Worm (Caenorhabditis elegans) whole organism, L1 larva: ENCODE results near the gene srg-5.

Experiments used
- C04F5.9 ChIP-seq: sonication (generic microtip); optimal IDR thresholded peaks from 2 replicates; lab custom pipeline; 2016; ENCODE audit warnings: missing genetic modification characterization, missing compliant biosample characterization
- C16A3.4 ChIP-seq: fragments of 150-350 bp; optimal IDR thresholded peaks from 2 replicates; lab custom pipeline; 2014; ENCODE audit warnings: missing biosample characterization, missing genetic modification characterization
- F16B12.6 ChIP-seq: fragments of 150-350 bp; optimal IDR thresholded peaks from 2 replicates; lab custom pipeline; 2014; ENCODE audit warnings: missing biosample characterization, missing genetic modification characterization
- blmp-1 ChIP-seq: fragments of 150-350 bp; optimal IDR thresholded peaks from 2 replicates; lab custom pipeline; 2014; ENCODE audit warnings: missing biosample characterization, missing genetic modification characterization
- ceh-63 ChIP-seq: fragments of 200-800 bp; sonication (Bioruptor generic); optimal IDR thresholded peaks from 2 replicates; lab custom pipeline; 2018; ENCODE audit warnings: mild to moderate bottlenecking, missing genetic modification characterization, missing compliant biosample characterization
- ceh-8 ChIP-seq: fragments of 200-800 bp; sonication (Bioruptor generic); optimal IDR thresholded peaks from 2 replicates; lab custom pipeline; 2018; ENCODE audit warnings: mild to moderate bottlenecking, missing genetic modification characterization, moderate library complexity, missing compliant biosample characterization
- ceh-88 ChIP-seq: fragments of 200-800 bp; sonication (Bioruptor generic); IDR thresholded peaks from 2 replicates; pipeline ENCODE4 v1.3.6; 2022; ENCODE audit warnings: missing genetic modification characterization, missing compliant biosample characterization
- dpl-1 ChIP-seq, 3 experiments: fragments of 150-350 bp in 2 of 3; sonication (generic microtip) in 1 of 3; optimal IDR thresholded peaks; 2 replicates each; lab custom pipeline; 2014 to 2017; ENCODE audit warnings: missing biosample characterization in 3 of 3, missing genetic modification characterization in 3 of 3, missing genetic modification reagents in 3 of 3
- dsc-1 ChIP-seq: sonication (generic microtip); optimal IDR thresholded peaks from 2 replicates; lab custom pipeline; 2016; ENCODE audit warnings: mild to moderate bottlenecking, missing genetic modification characterization, missing compliant biosample characterization
- efl-1 ChIP-seq, 4 experiments: fragments of 150-350 bp; optimal IDR thresholded peaks in 3 of 4; peaks in 1 of 4; 1 replicate in 1 of 4; 2 replicates in 3 of 4; lab custom pipeline; 2014; ENCODE audit warnings: missing biosample characterization in 2 of 4, missing genetic modification characterization in 2 of 4, missing genetic modification reagents in 2 of 4
- egl-13 ChIP-seq: sonication (generic microtip); optimal IDR thresholded peaks from 2 replicates; lab custom pipeline; 2016; ENCODE audit warnings: missing genotype, missing genetic modification reagents, missing genetic modification characterization, missing compliant biosample characterization
- elt-2 ChIP-seq: sonication (generic microtip); optimal IDR thresholded peaks from 2 replicates; lab custom pipeline; 2016; ENCODE audit warnings: missing genetic modification characterization, mild to moderate bottlenecking, inconsistent platforms, missing compliant biosample characterization, missing genetic modification reagents
- elt-3 ChIP-seq, 6 experiments: fragments of 150-350 bp in 1 of 6; sonication (generic microtip); optimal IDR thresholded peaks; 2 replicates each; lab custom pipeline; 2017 to 2018; ENCODE audit warnings: missing biosample characterization in 6 of 6, missing genetic modification characterization in 6 of 6, inconsistent platforms in 1 of 6
- fkh-10 ChIP-seq: sonication (generic microtip); optimal IDR thresholded peaks from 2 replicates; lab custom pipeline; 2017; ENCODE audit warnings: missing biosample characterization, missing genetic modification reagents, missing genetic modification characterization
- grh-1 ChIP-seq: fragments of 200-800 bp; sonication (Bioruptor generic); IDR thresholded peaks from 2 replicates; pipeline ENCODE4 v1.3.6; 2022; ENCODE audit warnings: missing genetic modification reagents, missing genetic modification characterization, missing compliant biosample characterization
- hlh-4 ChIP-seq: sonication (generic microtip); optimal IDR thresholded peaks from 2 replicates; lab custom pipeline; 2016; ENCODE audit warnings: mild to moderate bottlenecking, missing genetic modification characterization, missing compliant biosample characterization
- irx-1 ChIP-seq: sonication (generic microtip); optimal IDR thresholded peaks from 2 replicates; lab custom pipeline; 2016; ENCODE audit warnings: missing genetic modification characterization, missing compliant biosample characterization
- lin-13 ChIP-seq: fragments of 150-350 bp; optimal IDR thresholded peaks from 2 replicates; lab custom pipeline; 2014; ENCODE audit warnings: missing biosample characterization, missing genetic modification reagents, missing genetic modification characterization
- lin-14 ChIP-seq: fragments of 200-800 bp; sonication (Bioruptor generic); optimal IDR thresholded peaks from 2 replicates; lab custom pipeline; 2018; ENCODE audit warnings: mild to moderate bottlenecking, missing genetic modification characterization, moderate library complexity, missing compliant biosample characterization
- lin-35 ChIP-seq, 2 experiments: fragments of 150-350 bp; optimal IDR thresholded peaks; 2 replicates each; lab custom pipeline; 2014; ENCODE audit warnings: missing biosample characterization in 2 of 2, missing genetic modification characterization in 2 of 2, missing genetic modification reagents in 2 of 2
- lin-39 ChIP-seq: fragments of 150-350 bp; optimal IDR thresholded peaks from 2 replicates; lab custom pipeline; 2014; ENCODE audit warnings: missing biosample characterization, missing genetic modification reagents, missing genetic modification characterization
- lir-3 ChIP-seq: sonication (generic microtip); optimal IDR thresholded peaks from 2 replicates; lab custom pipeline; 2016; ENCODE audit warnings: mild to moderate bottlenecking, missing genetic modification characterization, moderate library complexity, missing compliant biosample characterization; ENCODE audit not compliant: poor library complexity
- lsy-2 ChIP-seq, 2 experiments: fragments of 150-350 bp; optimal IDR thresholded peaks; 2 replicates each; lab custom pipeline; 2014; ENCODE audit warnings: missing biosample characterization in 2 of 2, missing genetic modification characterization in 2 of 2
- mab-9 ChIP-seq: fragments of 200-800 bp; sonication (Bioruptor generic); IDR thresholded peaks from 2 replicates; pipeline ENCODE4 v1.3.6; 2022; ENCODE audit warnings: missing genetic modification reagents, missing genetic modification characterization, missing compliant biosample characterization
- mdl-1 ChIP-seq, 2 experiments: fragments of 150-350 bp; optimal IDR thresholded peaks; 2 replicates each; lab custom pipeline; 2014 to 2017; ENCODE audit warnings: missing biosample characterization in 2 of 2, missing genetic modification characterization in 2 of 2, inconsistent platforms in 1 of 2
- nhr-11 ChIP-seq: fragments of 150-350 bp; optimal IDR thresholded peaks from 2 replicates; lab custom pipeline; 2014; ENCODE audit warnings: missing biosample characterization, missing genetic modification characterization
- nhr-19 ChIP-seq: fragments of 200-800 bp; sonication (Bioruptor generic); conservative IDR thresholded peaks from 2 replicates; pipeline ENCODE4 v1.3.6; 2022; ENCODE audit warnings: missing genetic modification characterization, missing compliant biosample characterization
- nhr-20 ChIP-seq: sonication (generic microtip); optimal IDR thresholded peaks from 2 replicates; lab custom pipeline; 2016; ENCODE audit warnings: mild to moderate bottlenecking, missing genetic modification characterization, missing compliant biosample characterization
- nhr-28 ChIP-seq: fragments of 150-350 bp; optimal IDR thresholded peaks from 2 replicates; lab custom pipeline; 2014; ENCODE audit warnings: missing biosample characterization, missing genetic modification characterization
- nhr-71 ChIP-seq: sonication (generic microtip); optimal IDR thresholded peaks from 2 replicates; lab custom pipeline; 2016; ENCODE audit warnings: mild to moderate bottlenecking, missing genetic modification characterization, moderate library complexity, missing compliant biosample characterization
- nhr-77 ChIP-seq: fragments of 150-350 bp; optimal IDR thresholded peaks from 2 replicates; lab custom pipeline; 2014; ENCODE audit warnings: missing biosample characterization, missing genetic modification characterization
- nhr-84 ChIP-seq: sonication (generic microtip); optimal IDR thresholded peaks from 2 replicates; lab custom pipeline; 2017; ENCODE audit warnings: missing biosample characterization, missing genetic modification characterization
- pag-3 ChIP-seq: sonication (generic microtip); optimal IDR thresholded peaks from 2 replicates; lab custom pipeline; 2017; ENCODE audit warnings: missing genetic modification characterization, mild to moderate bottlenecking, missing compliant biosample characterization, antibody characterized with exemption, borderline replicate concordance; ENCODE audit not compliant: insufficient read depth
- pax-3 ChIP-seq: fragments of 200-800 bp; sonication (Bioruptor generic); optimal IDR thresholded peaks from 2 replicates; lab custom pipeline; 2018; ENCODE audit warnings: mild to moderate bottlenecking, missing genetic modification characterization, moderate library complexity, missing compliant biosample characterization
- rnt-1 ChIP-seq: sonication (generic microtip); optimal IDR thresholded peaks from 2 replicates; lab custom pipeline; 2016; ENCODE audit warnings: mild to moderate bottlenecking, missing genetic modification characterization, moderate library complexity, missing compliant biosample characterization
- sptf-1 ChIP-seq: fragments of 150-350 bp; optimal IDR thresholded peaks from 2 replicates; lab custom pipeline; 2014; ENCODE audit warnings: missing biosample characterization, missing genetic modification characterization
- sup-37 ChIP-seq: fragments of 200-800 bp; sonication (Bioruptor generic); optimal IDR thresholded peaks from 2 replicates; lab custom pipeline; 2018; ENCODE audit warnings: mild to moderate bottlenecking, missing genetic modification characterization, missing compliant biosample characterization
- tlp-1 ChIP-seq: fragments of 150-350 bp; optimal IDR thresholded peaks from 2 replicates; lab custom pipeline; 2014; ENCODE audit warnings: missing biosample characterization, missing genetic modification characterization
- unc-130 ChIP-seq: fragments of 150-350 bp; optimal IDR thresholded peaks from 2 replicates; lab custom pipeline; 2017; ENCODE audit warnings: missing biosample characterization, missing genetic modification characterization, inconsistent platforms
- unc-30 ChIP-seq: sonication (generic microtip); optimal IDR thresholded peaks from 2 replicates; lab custom pipeline; 2017; ENCODE audit warnings: missing biosample characterization, missing genetic modification characterization
- unc-62 ChIP-seq: fragments of 150-350 bp; optimal IDR thresholded peaks from 2 replicates; lab custom pipeline; 2014; ENCODE audit warnings: missing biosample characterization, missing genetic modification reagents, missing genetic modification characterization
- unc-98 ChIP-seq: fragments of 200-800 bp; sonication (Bioruptor generic); IDR thresholded peaks from 2 replicates; pipeline ENCODE4 v1.3.6; 2022; ENCODE audit warnings: missing genetic modification characterization, missing compliant biosample characterization
- vab-15 ChIP-seq: sonication (generic microtip); optimal IDR thresholded peaks from 2 replicates; lab custom pipeline; 2017; ENCODE audit warnings: missing genotype, mild to moderate bottlenecking, missing genetic modification characterization, missing compliant biosample characterization
- xbp-1 ChIP-seq: sonication (generic microtip); optimal IDR thresholded peaks from 2 replicates; lab custom pipeline; 2016; ENCODE audit warnings: missing genetic modification characterization, missing compliant biosample characterization
- zip-4 ChIP-seq: fragments of 200-800 bp; sonication (Bioruptor generic); optimal IDR thresholded peaks from 2 replicates; lab custom pipeline; 2018; ENCODE audit warnings: mild to moderate bottlenecking, missing genetic modification characterization, moderate library complexity, missing compliant biosample characterization
- ztf-11 ChIP-seq, 2 experiments: sonication (generic microtip); optimal IDR thresholded peaks; 2 replicates each; lab custom pipeline; 2016 to 2017; ENCODE audit warnings: missing genetic modification characterization in 2 of 2, missing biosample characterization in 1 of 2, missing compliant biosample characterization in 1 of 2

Gene srg-5

DNA sequence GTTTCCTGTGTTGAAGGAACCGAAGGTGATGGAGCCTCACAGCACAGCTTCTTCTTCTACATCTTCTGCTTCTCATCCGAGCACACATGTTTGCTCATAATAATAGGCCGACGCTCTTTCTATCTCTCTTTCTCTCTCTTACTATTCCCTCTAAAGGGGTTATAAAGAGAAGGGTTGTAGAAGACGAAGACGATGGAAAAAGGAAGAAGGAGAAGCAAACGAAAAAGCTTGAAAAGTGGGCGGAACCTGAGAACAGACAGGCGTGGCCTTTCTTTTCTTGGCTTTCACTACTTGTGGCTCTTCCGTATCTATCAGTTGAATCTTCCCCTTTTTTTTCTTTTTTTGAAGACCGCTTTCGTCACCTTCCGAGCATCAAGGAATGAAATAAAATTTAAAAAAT, 43.5 kb upstream of the srg-5 start:
- TF ChIP-seq lin-14 (GFP tag; lab: Kevin White, UChicago) (peak; percentile 66), irx-1 (tag; lab: Kevin White, UChicago) (no peak), fkh-10 (GFP tag; lab: Kevin White, UChicago) (peak; percentile 67), unc-98 (GFP tag; lab: Robert Waterston, UW) (no peak), lsy-2 (tag; optimal IDR thresholded peaks at IDR 0.05; lab: Kevin White, UChicago) (peak in 1 of 2 experiments; percentile 27), sptf-1 (tag; lab: Kevin White, UChicago) (no peak), nhr-20 (tag; lab: Kevin White, UChicago) (no peak), hlh-4 (tag; lab: Kevin White, UChicago) (no peak), blmp-1 (tag; lab: Kevin White, UChicago) (no peak), nhr-71 (tag; lab: Kevin White, UChicago) (peak; percentile 9), nhr-19 (GFP tag; lab: Robert Waterston, UW) (no peak), xbp-1 (tag; lab: Kevin White, UChicago) (no peak), ceh-88 (no peak), unc-30 (tag; lab: Kevin White, UChicago) (no peak), egl-13 (no peak), tlp-1 (tag; lab: Kevin White, UChicago) (no peak)
- TF ChIP-seq, all 84 proteins: peak for 4

DNA sequence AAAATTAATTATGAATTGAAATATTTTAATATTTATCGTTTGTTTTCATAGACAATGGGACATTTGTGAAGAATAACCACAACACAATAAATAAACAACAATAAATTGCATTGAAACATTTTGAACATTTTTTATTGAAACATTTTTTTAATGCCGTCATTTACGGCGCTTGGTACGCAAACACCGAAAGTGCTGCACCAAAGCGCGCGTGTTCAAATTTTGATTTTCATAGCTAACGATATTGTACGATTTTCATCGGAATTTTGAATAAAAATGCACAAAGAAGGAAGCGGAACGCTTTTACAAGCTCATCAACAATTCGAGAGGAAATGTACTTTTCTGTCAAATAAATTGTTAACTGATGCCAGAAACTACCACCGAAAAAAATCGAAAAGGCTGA, 39.4 kb upstream of the srg-5 start:
- TF ChIP-seq ceh-88 (peak; percentile 27; the same call in 1 of the 2 replicates), sup-37 (GFP tag; lab: Kevin White, UChicago) (no peak), efl-1 (optimal IDR thresholded peaks at IDR 0.05; lab: Kevin White, UChicago) (peak; percentile 59), efl-1 (GFP tag; optimal IDR thresholded peaks at IDR 0.05 in 1 of 2; lab: Kevin White, UChicago) (peak; percentile 79 to 95), ztf-11 (tag; optimal IDR thresholded peaks at IDR 0.05; lab: Kevin White, UChicago) (no peak), mab-9 (GFP tag; lab: Robert Waterston, UW) (no peak), blmp-1 (tag; lab: Kevin White, UChicago) (no peak), lin-14 (GFP tag; lab: Kevin White, UChicago) (no peak), F16B12.6 (tag; lab: Kevin White, UChicago) (peak; percentile 46), nhr-28 (no peak), sptf-1 (tag; lab: Kevin White, UChicago) (no peak), dpl-1 (GFP tag; optimal IDR thresholded peaks at IDR 0.05; lab: Kevin White, UChicago) (peak; percentile 7 to 68 (median 29)), unc-62 (no peak), rnt-1 (tag; lab: Kevin White, UChicago) (no peak), pax-3 (tag; lab: Kevin White, UChicago) (no peak), lin-35 (GFP tag; optimal IDR thresholded peaks at IDR 0.05; lab: Kevin White, UChicago) (peak; percentile 7 to 62), lir-3 (tag; lab: Kevin White, UChicago) (no peak), C16A3.4 (no peak)

ce11 chrIII:6303114-6303647, 38.8 kb upstream of the srg-5 start, which contains the start of gene F47D12.9:
Gene F47D12.9 (minus strand): TSS chrIII:6303380.
- TF ChIP-seq pag-3 (peak; percentile 98), grh-1 (GFP tag; lab: Robert Waterston, UW) (peak; percentile 62), unc-30 (tag; lab: Kevin White, UChicago) (no peak), nhr-19 (GFP tag; lab: Robert Waterston, UW) (peak; percentile 76), sptf-1 (tag; lab: Kevin White, UChicago) (no peak), unc-130 (tag; lab: Kevin White, UChicago) (peak; percentile 89), elt-2 (tag; lab: Kevin White, UChicago) (peak; percentile 92), nhr-77 (peak; percentile 65), lin-13 (GFP tag; lab: Kevin White, UChicago) (peak; percentile 68), vab-15 (peak; percentile 23), nhr-28 (no peak), irx-1 (tag; lab: Kevin White, UChicago) (peak; percentile 66), C16A3.4 (peak; percentile 80), elt-3 (tag; optimal IDR thresholded peaks at IDR 0.05; lab: Kevin White, UChicago) (peak in 3 of 6 experiments; percentile 22 to 92 (median 88)), C04F5.9 (no peak), lin-14 (GFP tag; lab: Kevin White, UChicago) (peak; percentile 96), ceh-63 (no peak), mdl-1 (tag; optimal IDR thresholded peaks at IDR 0.05; lab: Kevin White, UChicago) (peak; percentile 23 to 82), lin-39 (peak; percentile 20), ceh-8 (no peak), nhr-11 (peak; percentile 51), zip-4 (GFP tag; lab: Kevin White, UChicago) (no peak), dsc-1 (no peak), ceh-88 (peak; percentile 63), nhr-84 (no peak)
